Fruit fly (Drosophila melanogaster): ENCODE data around the gene trbd.
A peak's percentile ranks its signal among the peaks of the same experiment; 100 is the strongest.

trbd gene

DNA sequence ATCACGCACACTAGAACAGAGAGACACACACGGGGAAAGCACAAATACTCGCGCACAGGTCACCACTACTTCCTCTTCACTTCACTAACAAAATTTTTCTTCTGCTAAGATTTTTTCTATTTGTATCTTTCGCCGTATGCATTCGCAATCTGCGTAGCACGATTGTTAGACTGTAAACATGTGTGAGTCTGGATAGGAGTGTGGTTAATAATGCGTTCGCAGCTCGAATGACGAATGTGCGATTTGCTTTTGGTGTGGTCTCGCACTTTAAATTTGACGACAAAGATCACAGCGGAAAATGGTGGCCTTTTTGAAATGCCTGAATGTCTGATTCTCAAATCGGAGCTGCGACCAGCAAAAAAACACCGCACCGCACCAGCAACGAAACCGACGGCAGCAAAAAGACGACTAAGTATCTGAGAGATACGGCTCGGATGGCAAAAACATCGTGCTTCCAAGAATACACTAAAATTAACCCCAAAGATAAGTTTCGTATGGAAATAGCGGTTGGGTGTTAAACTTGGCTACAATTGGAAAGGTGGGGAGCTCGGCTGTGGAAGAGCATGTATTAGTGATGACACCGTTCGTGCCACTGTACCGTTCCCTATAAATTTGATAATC lies 5.7 kb downstream of the trbd start, which contains the start of gene Unc-115a:
Gene Unc-115a, minus strand, starts transcription at position 410 of the 621 bp plus-strand sequence.
- TF ChIP-seq h (GFP tag; optimal IDR thresholded peaks at IDR 0.05) (peak; percentile 57), jim (GFP tag; optimal IDR thresholded peaks at IDR 0.05) (peak; percentile 95), Sp1 (GFP tag; optimal IDR thresholded peaks at IDR 0.05) (peak; percentile 57), sv (GFP tag; optimal IDR thresholded peaks at IDR 0.05) (peak; percentile 38), CG32264 (GFP tag; optimal IDR thresholded peaks at IDR 0.05) (no peak), Rel (GFP tag; optimal IDR thresholded peaks at IDR 0.05) (no peak), Rel (tag; optimal IDR thresholded peaks at IDR 0.05) (peak; percentile 61), dmrt93B (GFP tag; optimal IDR thresholded peaks at IDR 0.05) (no peak), Hr83 (GFP tag; optimal IDR thresholded peaks at IDR 0.05; ENCODE audit: poor library complexity, severe bottlenecking) (peak; percentile 77), fru (GFP tag; optimal IDR thresholded peaks at IDR 0.05) (peak; percentile 71), Dif (GFP tag; optimal IDR thresholded peaks at IDR 0.05; ENCODE audit: partially characterized antibody) (peak; percentile 56), br (GFP tag; optimal IDR thresholded peaks at IDR 0.05) (no peak), OdsH (GFP tag; optimal IDR thresholded peaks at IDR 0.05) (peak; percentile 5), rgr (GFP tag; optimal IDR thresholded peaks at IDR 0.05) (peak; percentile 57), Myc (optimal IDR thresholded peaks at IDR 0.05) (peak; percentile 86)

DNA sequence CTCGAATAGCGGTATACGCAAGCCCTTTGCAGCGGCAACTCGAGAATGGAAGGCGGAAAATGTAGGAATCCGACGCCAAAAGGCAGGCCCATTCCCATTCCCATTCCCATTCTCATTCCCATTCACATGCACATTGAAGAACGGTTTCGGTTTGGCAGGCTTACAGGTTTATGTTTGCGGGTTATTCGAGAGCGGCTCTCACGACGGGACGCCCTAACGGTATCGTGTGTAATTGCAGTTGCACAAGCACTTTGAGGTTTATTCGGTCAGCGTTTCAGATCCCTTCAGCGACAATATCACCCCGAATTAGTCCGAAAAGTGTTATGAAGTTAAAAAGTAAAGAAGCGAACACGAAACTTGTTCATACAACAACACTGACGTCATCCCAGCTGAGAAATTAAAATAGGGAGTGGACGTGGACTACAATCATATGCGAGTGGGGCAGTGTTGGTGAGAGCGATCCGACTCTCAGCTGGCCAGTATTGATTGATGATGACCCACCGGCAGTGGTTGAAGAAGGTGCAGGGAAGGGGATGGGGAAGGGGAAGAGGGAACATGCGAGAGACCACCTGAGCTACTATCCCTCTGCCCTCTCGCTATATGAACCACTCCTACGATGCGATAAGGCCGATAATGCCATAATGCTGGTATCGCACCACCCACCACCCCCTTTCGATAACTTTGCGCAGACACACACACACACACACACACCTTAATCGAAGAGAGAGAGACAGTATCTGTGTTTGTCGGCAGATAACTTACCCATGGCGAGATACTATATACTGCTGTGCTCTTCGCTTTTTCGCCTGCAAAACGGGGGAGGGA lies 6.4 kb downstream of the trbd start:
- TF ChIP-seq Dfd (GFP tag; optimal IDR thresholded peaks at IDR 0.05), result peak; percentile 77
- no peak for TF ChIP-seq Rel (GFP tag; optimal IDR thresholded peaks at IDR 0.05)
- peak; percentile 77 for TF ChIP-seq Rel (tag; optimal IDR thresholded peaks at IDR 0.05)
- TF ChIP-seq N (GFP tag; optimal IDR thresholded peaks at IDR 0.05), result peak; percentile 80
- TF ChIP-seq OdsH (GFP tag; optimal IDR thresholded peaks at IDR 0.05), result no peak
- TF ChIP-seq foxo (GFP tag; optimal IDR thresholded peaks at IDR 0.05), result peak in 1 of 2 experiments; percentile 47
- TF ChIP-seq dl (GFP tag; optimal IDR thresholded peaks at IDR 0.05; ENCODE audit: insufficient read depth in 1 of 2, partially characterized antibody in 2 of 2), result peak in 1 of 2 experiments; percentile 75
- TF ChIP-seq HLH106 (tag; optimal IDR thresholded peaks at IDR 0.05), result no peak
- no peak for TF ChIP-seq sage (GFP tag; optimal IDR thresholded peaks at IDR 0.05)
- peak; percentile 70 for TF ChIP-seq Dif (GFP tag; optimal IDR thresholded peaks at IDR 0.05; ENCODE audit: partially characterized antibody)
- peak; percentile 6 for TF ChIP-seq psq (GFP tag; optimal IDR thresholded peaks at IDR 0.05)
- peak; percentile 23 for TF ChIP-seq Hr78 (GFP tag; optimal IDR thresholded peaks at IDR 0.05)
- no peak for TF ChIP-seq Hnf4 (GFP tag; optimal IDR thresholded peaks at IDR 0.05)
- peak; percentile 23 for TF ChIP-seq rgr (GFP tag; optimal IDR thresholded peaks at IDR 0.05)
- TF ChIP-seq Jra (GFP tag; optimal IDR thresholded peaks at IDR 0.05), result peak; percentile 62
- peak; percentile 62 for TF ChIP-seq h (GFP tag; optimal IDR thresholded peaks at IDR 0.05)
- TF ChIP-seq br (GFP tag; optimal IDR thresholded peaks at IDR 0.05), result no peak
- TF ChIP-seq Hr83 (GFP tag; optimal IDR thresholded peaks at IDR 0.05; ENCODE audit: poor library complexity, severe bottlenecking), result peak; percentile 70

DNA sequence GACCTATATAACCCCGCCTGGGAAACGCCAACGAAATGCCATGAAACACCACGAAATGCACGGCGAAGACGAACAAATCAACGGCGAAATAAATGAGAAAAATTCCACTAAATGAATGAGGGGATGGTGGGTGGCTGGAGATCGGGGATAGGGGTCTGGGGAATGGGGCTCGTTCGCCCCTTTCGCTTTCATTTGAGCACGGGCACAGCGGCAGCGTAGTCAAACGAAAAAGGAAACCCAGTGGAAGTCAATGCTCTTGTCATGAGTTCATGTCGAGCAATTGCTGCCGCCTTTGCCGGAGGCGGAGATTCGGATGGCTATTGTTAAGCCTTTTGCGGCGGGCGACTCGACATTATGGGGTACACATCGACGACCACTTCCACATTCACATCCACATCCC lies 7.6 kb downstream of the trbd start:
- no peak for TF ChIP-seq N (GFP tag; optimal IDR thresholded peaks at IDR 0.05)
- TF ChIP-seq Hr83 (GFP tag; optimal IDR thresholded peaks at IDR 0.05; ENCODE audit: poor library complexity, severe bottlenecking), result no peak
- TF ChIP-seq Vsx2 (GFP tag; optimal IDR thresholded peaks at IDR 0.05; ENCODE audit: partially characterized antibody), result no peak
- TF ChIP-seq CG9705 (GFP tag; optimal IDR thresholded peaks at IDR 0.05), result no peak
- no peak for TF ChIP-seq jim (GFP tag; optimal IDR thresholded peaks at IDR 0.05)
- TF ChIP-seq pan (optimal IDR thresholded peaks at IDR 0.05), result no peak
- no peak for TF ChIP-seq foxo (GFP tag; optimal IDR thresholded peaks at IDR 0.05)
- TF ChIP-seq Sp1 (GFP tag; optimal IDR thresholded peaks at IDR 0.05), result no peak

DNA sequence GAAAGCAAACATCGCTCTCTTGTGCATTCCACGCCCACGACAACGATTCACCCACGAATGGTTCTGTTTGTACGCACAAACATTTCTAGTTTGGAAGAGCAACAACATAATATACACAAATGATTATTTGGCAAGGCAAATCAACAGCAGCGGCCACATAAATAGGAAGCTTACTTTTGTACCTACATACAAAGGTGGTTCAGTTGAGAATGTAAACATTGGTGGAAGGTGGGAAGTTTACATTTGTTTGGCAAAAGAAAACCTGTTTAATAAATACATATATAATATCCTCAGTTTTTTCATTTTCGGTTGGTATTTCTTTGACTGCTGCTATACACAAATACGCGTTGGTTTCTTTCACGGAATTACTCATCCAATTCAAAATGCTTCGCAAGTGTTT lies 8.3 kb downstream of the trbd start:
- TF ChIP-seq psq (GFP tag; optimal IDR thresholded peaks at IDR 0.05) (peak; percentile 32), Hr78 (GFP tag; optimal IDR thresholded peaks at IDR 0.05) (no peak), ey (GFP tag; optimal IDR thresholded peaks at IDR 0.05) (peak; percentile 67), rgr (GFP tag; optimal IDR thresholded peaks at IDR 0.05) (peak; percentile 77), Hnf4 (GFP tag; optimal IDR thresholded peaks at IDR 0.05) (peak; percentile 67), woc (GFP tag; optimal IDR thresholded peaks at IDR 0.05) (peak; percentile 9), GATAd (GFP tag; optimal IDR thresholded peaks at IDR 0.05) (peak; percentile 16), tai (GFP tag; optimal IDR thresholded peaks at IDR 0.05) (no peak), sage (GFP tag; optimal IDR thresholded peaks at IDR 0.05) (no peak), fru (GFP tag; optimal IDR thresholded peaks at IDR 0.05) (peak; percentile 23), HLH106 (tag; optimal IDR thresholded peaks at IDR 0.05) (peak; percentile 38), Myc (optimal IDR thresholded peaks at IDR 0.05) (no peak), dmrt93B (GFP tag; optimal IDR thresholded peaks at IDR 0.05) (no peak), br (GFP tag; optimal IDR thresholded peaks at IDR 0.05) (peak; percentile 37), usp (GFP tag; optimal IDR thresholded peaks at IDR 0.05) (no peak), sv (GFP tag; optimal IDR thresholded peaks at IDR 0.05) (peak; percentile 91), OdsH (GFP tag; optimal IDR thresholded peaks at IDR 0.05) (peak; percentile 58), Sp1 (GFP tag; optimal IDR thresholded peaks at IDR 0.05) (peak; percentile 22), Vsx2 (GFP tag; optimal IDR thresholded peaks at IDR 0.05; ENCODE audit: partially characterized antibody) (no peak), Rel (GFP tag; optimal IDR thresholded peaks at IDR 0.05) (peak; percentile 36), Rel (tag; optimal IDR thresholded peaks at IDR 0.05) (no peak), brk (GFP tag; optimal IDR thresholded peaks at IDR 0.05) (no peak), Dif (GFP tag; optimal IDR thresholded peaks at IDR 0.05; ENCODE audit: partially characterized antibody) (no peak), h (GFP tag; optimal IDR thresholded peaks at IDR 0.05) (peak; percentile 74), dsf (GFP tag; optimal IDR thresholded peaks at IDR 0.05; ENCODE audit: borderline replicate concordance) (peak; percentile 39), foxo (GFP tag; optimal IDR thresholded peaks at IDR 0.05) (peak in 1 of 2 experiments; percentile 65)

Data from whole organism, wandering third instar larva.